Fruit fly (Drosophila melanogaster) whole organism, adult: Measurements from ENCODE around the gene Spn77Bb.

Experiments used
- CG7101 ChIP-seq: fragments of 200-800 bp; sonication (Bioruptor generic); optimal IDR thresholded peaks from 2 replicates; lab custom pipeline; 2018; ENCODE audit warnings: missing biosample characterization, mild to moderate bottlenecking, missing genetic modification characterization, moderate library complexity
- Clk ChIP-seq: fragments of 200-800 bp; sonication (Bioruptor generic); optimal IDR thresholded peaks from 2 replicates; lab custom pipeline; 2017; ENCODE audit warnings: missing biosample characterization, missing genetic modification characterization
- cnc ChIP-seq, 2 experiments: fragments of >200 bp; optimal IDR thresholded peaks; 2 replicates each; lab custom pipeline; 2017

dm6 chr3L:20309354-20309753 is 11.4 kb upstream of the Spn77Bb start, which contains the start of gene polo:
- TF ChIP-seq Clk (GFP tag; lab: Kevin White, UChicago) (no peak), cnc (optimal IDR thresholded peaks at IDR 0.05; lab: Kevin White, UChicago) (no peak), CG7101 (tag; lab: Kevin White, UChicago) (no peak)
